Worm (Caenorhabditis elegans): ENCODE measurements around the gene F13B12.3.

F13B12.3 gene

ce11 chrIV:10419896-10420295, 19.0 kb upstream of the F13B12.3 start:
- TF ChIP-seq ama-1 (optimal IDR thresholded peaks at IDR 0.05) (no peak), nhr-111 (GFP tag; optimal IDR thresholded peaks at IDR 0.05) (no peak), daf-12 (tag; optimal IDR thresholded peaks at IDR 0.05) (no peak), rbr-2 (tag; optimal IDR thresholded peaks at IDR 0.05) (no peak), unc-62 (GFP tag; optimal IDR thresholded peaks at IDR 0.05 in 1 of 2) (peak in 1 of 2 experiments; percentile 85), unc-62 (tag; optimal IDR thresholded peaks at IDR 0.05) (no peak), F37D6.2 (tag; optimal IDR thresholded peaks at IDR 0.05) (no peak), dpl-1 (GFP tag; optimal IDR thresholded peaks at IDR 0.05) (no peak), hmg-1.1 (GFP tag; IDR thresholded peaks at IDR 0.05) (no peak), spr-3 (GFP tag; optimal IDR thresholded peaks at IDR 0.05) (no peak), hlh-30 (tag; optimal IDR thresholded peaks at IDR 0.05; ENCODE audit: insufficient read depth) (peak; percentile 16), ZK546.5 (tag; optimal IDR thresholded peaks at IDR 0.05) (no peak), lin-15B (tag; optimal IDR thresholded peaks at IDR 0.05) (no peak), arid-1 (GFP tag; conservative IDR thresholded peaks at IDR 0.05) (no peak), daf-16 (GFP tag; optimal IDR thresholded peaks at IDR 0.05) (no peak), daf-16 (tag; optimal IDR thresholded peaks at IDR 0.05) (no peak), dmd-8 (GFP tag; IDR thresholded peaks at IDR 0.05) (no peak), zip-11 (GFP tag; IDR thresholded peaks at IDR 0.05) (no peak), T20F7.1 (GFP tag; optimal IDR thresholded peaks at IDR 0.05) (no peak)

- TF ChIP-seq ceh-20 (GFP tag; IDR thresholded peaks at IDR 0.05) = no peak
- peak; percentile 57 for TF ChIP-seq dmd-6 (GFP tag; IDR thresholded peaks at IDR 0.05)
- TF ChIP-seq pqm-1 (tag; optimal IDR thresholded peaks at IDR 0.05) = peak; percentile 14
- no peak for TF ChIP-seq unc-62 (GFP tag; optimal IDR thresholded peaks at IDR 0.05 in 1 of 2)
- TF ChIP-seq unc-62 (tag; optimal IDR thresholded peaks at IDR 0.05) = no peak
- peak; percentile 29 for TF ChIP-seq hlh-11 (tag; optimal IDR thresholded peaks at IDR 0.05)
- TF ChIP-seq dmd-9 (GFP tag; IDR thresholded peaks at IDR 0.05) = no peak
- TF ChIP-seq F44E2.7 (GFP tag; IDR thresholded peaks at IDR 0.05) = no peak
- TF ChIP-seq Y5F2A.4 (GFP tag; optimal IDR thresholded peaks at IDR 0.05) = no peak
- TF ChIP-seq php-3 (GFP tag; IDR thresholded peaks at IDR 0.05) = peak; percentile 71
- peak; percentile 36 for TF ChIP-seq mxl-3 (GFP tag; optimal IDR thresholded peaks at IDR 0.05)
- TF ChIP-seq F37D6.2 (tag; optimal IDR thresholded peaks at IDR 0.05) = no peak
- no peak for TF ChIP-seq tra-1 (GFP tag; IDR thresholded peaks at IDR 0.05)
- TF ChIP-seq zfp-3 (GFP tag; conservative IDR thresholded peaks at IDR 0.05) = no peak
- TF ChIP-seq nhr-6 (tag; optimal IDR thresholded peaks at IDR 0.05) = peak; percentile 1
- peak; percentile 67 for TF ChIP-seq nhr-28 (tag; optimal IDR thresholded peaks at IDR 0.05)
- TF ChIP-seq dve-1 (tag; optimal IDR thresholded peaks at IDR 0.05; ENCODE audit: insufficient read depth) = peak; percentile 22
- TF ChIP-seq daf-16 (GFP tag; optimal IDR thresholded peaks at IDR 0.05) = no peak
- peak; percentile 76 for TF ChIP-seq daf-16 (tag; optimal IDR thresholded peaks at IDR 0.05)
- TF ChIP-seq nhr-42 (GFP tag; IDR thresholded peaks at IDR 0.05) = no peak
Observed at ce11 chrIV:10420440-10420839, 18.5 kb upstream of the F13B12.3 start.

DNA sequence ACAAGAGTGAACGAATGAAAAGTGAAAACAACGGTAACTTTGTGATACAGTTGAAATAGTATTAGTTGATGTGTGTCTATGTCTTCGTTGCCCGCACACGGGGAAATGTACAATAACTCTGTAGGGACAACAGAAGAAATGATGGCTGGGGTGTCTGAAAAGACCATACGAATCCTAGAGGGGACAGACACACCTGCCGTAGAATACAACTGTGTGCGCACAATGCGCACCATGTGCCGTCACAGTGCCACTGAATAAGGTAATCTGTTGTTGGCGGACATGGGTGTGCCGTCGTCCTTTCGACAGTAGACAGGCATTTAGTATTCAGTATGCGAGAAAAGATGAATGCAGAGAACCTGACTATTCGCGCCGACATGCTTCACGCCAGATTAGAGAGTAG, 17.7 kb upstream of the F13B12.3 start:
- TF ChIP-seq dve-1 (tag; optimal IDR thresholded peaks at IDR 0.05; ENCODE audit: insufficient read depth) = peak; percentile 10
- TF ChIP-seq tra-1 (GFP tag; IDR thresholded peaks at IDR 0.05) = no peak
- no peak for TF ChIP-seq ceh-20 (GFP tag; IDR thresholded peaks at IDR 0.05)
- TF ChIP-seq unc-130 (GFP tag; optimal IDR thresholded peaks at IDR 0.05) = no peak
- no peak for TF ChIP-seq ceh-62 (tag; optimal IDR thresholded peaks at IDR 0.05)
- no peak for TF ChIP-seq zip-2 (tag; optimal IDR thresholded peaks at IDR 0.05)
- TF ChIP-seq aha-1 (tag) = peak; percentile 84
- no peak for TF ChIP-seq snpc-1.2 (GFP tag; IDR thresholded peaks at IDR 0.05)
- TF ChIP-seq php-3 (GFP tag; IDR thresholded peaks at IDR 0.05) = no peak
- TF ChIP-seq hlh-30 (tag; optimal IDR thresholded peaks at IDR 0.05; ENCODE audit: insufficient read depth) = peak; percentile 17
- no peak for TF ChIP-seq ceh-28 (tag; optimal IDR thresholded peaks at IDR 0.05)
- no peak for TF ChIP-seq lsy-2 (tag; optimal IDR thresholded peaks at IDR 0.05)
- TF ChIP-seq nhr-48 (tag; optimal IDR thresholded peaks at IDR 0.05) = no peak
- peak; percentile 28 for TF ChIP-seq mes-2 (tag; optimal IDR thresholded peaks at IDR 0.05; ENCODE audit: poor library complexity, severe bottlenecking)
- no peak for TF ChIP-seq attf-4 (tag; optimal IDR thresholded peaks at IDR 0.05)
- no peak for TF ChIP-seq ces-1 (GFP tag; optimal IDR thresholded peaks at IDR 0.05)
- TF ChIP-seq ZK337.2 (GFP tag; IDR thresholded peaks at IDR 0.05) = no peak
- no peak for TF ChIP-seq dmd-6 (GFP tag; IDR thresholded peaks at IDR 0.05)
- TF ChIP-seq lin-29 (GFP tag; IDR thresholded peaks at IDR 0.05) = no peak
- no peak for TF ChIP-seq ctbp-1 (GFP tag; IDR thresholded peaks at IDR 0.05)
- TF ChIP-seq pha-4 (GFP tag; IDR thresholded peaks at IDR 0.05) = no peak
- no peak for TF ChIP-seq pha-4 (tag; optimal IDR thresholded peaks at IDR 0.05)
